Worm (Caenorhabditis elegans) whole organism, L1 larva: ENCODE data around the gene Y75B8A.13.

Source experiments
- C04F5.9 ChIP-seq: sonication (generic microtip); optimal IDR thresholded peaks from 2 replicates; lab custom pipeline; 2016; ENCODE audit warnings: missing genetic modification characterization, missing compliant biosample characterization
- F16B12.6 ChIP-seq: fragments of 150-350 bp; optimal IDR thresholded peaks from 2 replicates; lab custom pipeline; 2014; ENCODE audit warnings: missing biosample characterization, missing genetic modification characterization
- Y116A8C.19 ChIP-seq: sonication (generic microtip); optimal IDR thresholded peaks from 2 replicates; lab custom pipeline; 2016; ENCODE audit warnings: missing compliant biosample characterization, missing genetic modification characterization, borderline replicate concordance
- aha-1 ChIP-seq: fragments of 150-350 bp; optimal IDR thresholded peaks from 2 replicates; lab custom pipeline; 2014; ENCODE audit warnings: missing biosample characterization, missing genetic modification characterization
- alr-1 ChIP-seq: fragments of 200-800 bp; sonication (Bioruptor generic); optimal IDR thresholded peaks from 2 replicates; lab custom pipeline; 2018; ENCODE audit warnings: borderline replicate concordance, mild to moderate bottlenecking, missing genetic modification characterization, missing compliant biosample characterization
- ama-1 ChIP-seq: fragments of 150-350 bp; optimal IDR thresholded peaks from 2 replicates; lab custom pipeline; 2014
- blmp-1 ChIP-seq: fragments of 150-350 bp; optimal IDR thresholded peaks from 2 replicates; lab custom pipeline; 2014; ENCODE audit warnings: missing biosample characterization, missing genetic modification characterization
- ceh-63 ChIP-seq: fragments of 200-800 bp; sonication (Bioruptor generic); optimal IDR thresholded peaks from 2 replicates; lab custom pipeline; 2018; ENCODE audit warnings: mild to moderate bottlenecking, missing genetic modification characterization, missing compliant biosample characterization
- ceh-90 ChIP-seq: sonication (generic microtip); optimal IDR thresholded peaks from 2 replicates; lab custom pipeline; 2016; ENCODE audit warnings: missing genetic modification characterization, missing compliant biosample characterization
- ces-1 ChIP-seq: fragments of 150-350 bp; optimal IDR thresholded peaks from 2 replicates; lab custom pipeline; 2014; ENCODE audit warnings: missing biosample characterization, missing genetic modification reagents, missing genetic modification characterization
- dpl-1 ChIP-seq, 3 experiments: fragments of 150-350 bp in 2 of 3; sonication (generic microtip) in 1 of 3; optimal IDR thresholded peaks; 2 replicates each; lab custom pipeline; 2014 to 2017; ENCODE audit warnings: missing biosample characterization in 3 of 3, missing genetic modification characterization in 3 of 3, missing genetic modification reagents in 3 of 3
- dsc-1 ChIP-seq: sonication (generic microtip); optimal IDR thresholded peaks from 2 replicates; lab custom pipeline; 2016; ENCODE audit warnings: mild to moderate bottlenecking, missing genetic modification characterization, missing compliant biosample characterization
- efl-3 ChIP-seq: fragments of 200-800 bp; sonication (Bioruptor generic); optimal IDR thresholded peaks from 2 replicates; lab custom pipeline; 2018; ENCODE audit warnings: mild to moderate bottlenecking, missing genetic modification characterization, missing compliant biosample characterization
- egl-13 ChIP-seq: sonication (generic microtip); optimal IDR thresholded peaks from 2 replicates; lab custom pipeline; 2016; ENCODE audit warnings: missing genotype, missing genetic modification reagents, missing genetic modification characterization, missing compliant biosample characterization
- elt-2 ChIP-seq: sonication (generic microtip); optimal IDR thresholded peaks from 2 replicates; lab custom pipeline; 2016; ENCODE audit warnings: missing genetic modification characterization, mild to moderate bottlenecking, inconsistent platforms, missing compliant biosample characterization, missing genetic modification reagents
- elt-3 ChIP-seq, 6 experiments: fragments of 150-350 bp in 1 of 6; sonication (generic microtip); optimal IDR thresholded peaks; 2 replicates each; lab custom pipeline; 2017 to 2018; ENCODE audit warnings: missing biosample characterization in 6 of 6, missing genetic modification characterization in 6 of 6, inconsistent platforms in 1 of 6
- fkh-8 ChIP-seq: sonication (generic microtip); optimal IDR thresholded peaks from 2 replicates; lab custom pipeline; 2016; ENCODE audit warnings: mild to moderate bottlenecking, missing genetic modification characterization, missing compliant biosample characterization
- grh-1 ChIP-seq: fragments of 200-800 bp; sonication (Bioruptor generic); IDR thresholded peaks from 2 replicates; pipeline ENCODE4 v1.3.6; 2022; ENCODE audit warnings: missing genetic modification reagents, missing genetic modification characterization, missing compliant biosample characterization
- hlh-17 ChIP-seq: fragments of 200-800 bp; sonication (Bioruptor generic); optimal IDR thresholded peaks from 2 replicates; lab custom pipeline; 2018; ENCODE audit warnings: missing genetic modification characterization, mild to moderate bottlenecking, missing compliant biosample characterization, moderate library complexity, borderline replicate concordance
- irx-1 ChIP-seq: sonication (generic microtip); optimal IDR thresholded peaks from 2 replicates; lab custom pipeline; 2016; ENCODE audit warnings: missing genetic modification characterization, missing compliant biosample characterization
- isw-1 ChIP-seq: fragments of 200-800 bp; sonication (Bioruptor generic); IDR thresholded peaks from 2 replicates; pipeline ENCODE4 v1.3.6; 2022; ENCODE audit warnings: missing genetic modification characterization, missing compliant biosample characterization
- jun-1 ChIP-seq: fragments of 150-350 bp; optimal IDR thresholded peaks from 2 replicates; lab custom pipeline; 2014; ENCODE audit warnings: missing biosample characterization, missing genetic modification reagents, missing genetic modification characterization
- lin-13 ChIP-seq: fragments of 150-350 bp; optimal IDR thresholded peaks from 2 replicates; lab custom pipeline; 2014; ENCODE audit warnings: missing biosample characterization, missing genetic modification reagents, missing genetic modification characterization
- lin-39 ChIP-seq: fragments of 150-350 bp; optimal IDR thresholded peaks from 2 replicates; lab custom pipeline; 2014; ENCODE audit warnings: missing biosample characterization, missing genetic modification reagents, missing genetic modification characterization
- lir-3 ChIP-seq: sonication (generic microtip); optimal IDR thresholded peaks from 2 replicates; lab custom pipeline; 2016; ENCODE audit warnings: mild to moderate bottlenecking, missing genetic modification characterization, moderate library complexity, missing compliant biosample characterization; ENCODE audit not compliant: poor library complexity
- lsy-2 ChIP-seq, 2 experiments: fragments of 150-350 bp; optimal IDR thresholded peaks; 2 replicates each; lab custom pipeline; 2014; ENCODE audit warnings: missing biosample characterization in 2 of 2, missing genetic modification characterization in 2 of 2
- mef-2 ChIP-seq: fragments of 150-350 bp; optimal IDR thresholded peaks from 2 replicates; lab custom pipeline; 2014; ENCODE audit warnings: missing biosample characterization, missing genetic modification characterization
- nhr-12 ChIP-seq: sonication (generic microtip); optimal IDR thresholded peaks from 2 replicates; lab custom pipeline; 2017; ENCODE audit warnings: missing biosample characterization, missing genetic modification characterization
- nhr-19 ChIP-seq: fragments of 200-800 bp; sonication (Bioruptor generic); conservative IDR thresholded peaks from 2 replicates; pipeline ENCODE4 v1.3.6; 2022; ENCODE audit warnings: missing genetic modification characterization, missing compliant biosample characterization
- nhr-47 ChIP-seq: sonication (generic microtip); optimal IDR thresholded peaks from 2 replicates; lab custom pipeline; 2016; ENCODE audit warnings: mild to moderate bottlenecking, missing genetic modification characterization, moderate library complexity, missing compliant biosample characterization
- nhr-77 ChIP-seq: fragments of 150-350 bp; optimal IDR thresholded peaks from 2 replicates; lab custom pipeline; 2014; ENCODE audit warnings: missing biosample characterization, missing genetic modification characterization
- nhr-84 ChIP-seq: sonication (generic microtip); optimal IDR thresholded peaks from 2 replicates; lab custom pipeline; 2017; ENCODE audit warnings: missing biosample characterization, missing genetic modification characterization
- nhr-85 ChIP-seq: sonication (generic microtip); peaks from one replicate; lab custom pipeline; 2016; ENCODE audit warnings: missing genetic modification characterization, inconsistent platforms, missing compliant biosample characterization
- nhr-90 ChIP-seq: sonication (generic microtip); optimal IDR thresholded peaks from 2 replicates; lab custom pipeline; 2016; ENCODE audit warnings: mild to moderate bottlenecking, missing genetic modification characterization, missing compliant biosample characterization; ENCODE audit not compliant: poor library complexity
- pag-3 ChIP-seq: sonication (generic microtip); optimal IDR thresholded peaks from 2 replicates; lab custom pipeline; 2017; ENCODE audit warnings: missing genetic modification characterization, mild to moderate bottlenecking, missing compliant biosample characterization, antibody characterized with exemption, borderline replicate concordance; ENCODE audit not compliant: insufficient read depth
- rnt-1 ChIP-seq: sonication (generic microtip); optimal IDR thresholded peaks from 2 replicates; lab custom pipeline; 2016; ENCODE audit warnings: mild to moderate bottlenecking, missing genetic modification characterization, moderate library complexity, missing compliant biosample characterization
- snpc-4 ChIP-seq: fragments of 150-350 bp; optimal IDR thresholded peaks from 2 replicates; lab custom pipeline; 2014; ENCODE audit warnings: missing biosample characterization, missing genetic modification characterization
- tbx-2 ChIP-seq: sonication (generic microtip); optimal IDR thresholded peaks from 2 replicates; lab custom pipeline; 2016; ENCODE audit warnings: missing genetic modification characterization, missing compliant biosample characterization
- tlp-1 ChIP-seq: fragments of 150-350 bp; optimal IDR thresholded peaks from 2 replicates; lab custom pipeline; 2014; ENCODE audit warnings: missing biosample characterization, missing genetic modification characterization
- unc-86 ChIP-seq: sonication (generic microtip); optimal IDR thresholded peaks from 2 replicates; lab custom pipeline; 2016; ENCODE audit warnings: missing genetic modification characterization, missing compliant biosample characterization
- unc-98 ChIP-seq: fragments of 200-800 bp; sonication (Bioruptor generic); IDR thresholded peaks from 2 replicates; pipeline ENCODE4 v1.3.6; 2022; ENCODE audit warnings: missing genetic modification characterization, missing compliant biosample characterization
- vab-15 ChIP-seq: sonication (generic microtip); optimal IDR thresholded peaks from 2 replicates; lab custom pipeline; 2017; ENCODE audit warnings: missing genotype, mild to moderate bottlenecking, missing genetic modification characterization, missing compliant biosample characterization
- xbp-1 ChIP-seq: sonication (generic microtip); optimal IDR thresholded peaks from 2 replicates; lab custom pipeline; 2016; ENCODE audit warnings: missing genetic modification characterization, missing compliant biosample characterization
- ztf-11 ChIP-seq, 2 experiments: sonication (generic microtip); optimal IDR thresholded peaks; 2 replicates each; lab custom pipeline; 2016 to 2017; ENCODE audit warnings: missing genetic modification characterization in 2 of 2, missing biosample characterization in 1 of 2, missing compliant biosample characterization in 1 of 2
- ztf-4 ChIP-seq: fragments of 150-350 bp; optimal IDR thresholded peaks from 2 replicates; lab custom pipeline; 2014; ENCODE audit warnings: missing biosample characterization, missing genetic modification characterization

Y75B8A.13 gene

ce11 chrIII:12231539-12231938, 16.0 kb upstream of the Y75B8A.13 start:
- TF ChIP-seq unc-98 (GFP tag; lab: Robert Waterston, UW), result no peak
- TF ChIP-seq ama-1 (lab: Kevin White, UChicago), result no peak
- TF ChIP-seq elt-2 (tag; lab: Kevin White, UChicago), result no peak
- TF ChIP-seq nhr-90 (tag; lab: Kevin White, UChicago), result no peak
- TF ChIP-seq ceh-63 (GFP tag; lab: Kevin White, UChicago), result no peak
- no peak for TF ChIP-seq ces-1 (GFP tag; lab: Kevin White, UChicago)
- TF ChIP-seq, all 84 proteins: peak for 0

ce11 chrIII:12230195-12230594, 14.7 kb upstream of the Y75B8A.13 start:
- TF ChIP-seq nhr-85 (tag; lab: Kevin White, UChicago), result peak; percentile 37
- no peak for TF ChIP-seq nhr-77 (tag; lab: Kevin White, UChicago)
- no peak for TF ChIP-seq xbp-1
- TF ChIP-seq nhr-12, result no peak
- no peak for TF ChIP-seq fkh-8
- TF ChIP-seq jun-1 (tag; lab: Kevin White, UChicago), result no peak
- TF ChIP-seq, all 84 proteins: peak for 1

- TF ChIP-seq rnt-1 (tag; lab: Kevin White, UChicago), result no peak
- no peak for TF ChIP-seq C04F5.9 (tag; lab: Kevin White, UChicago)
- TF ChIP-seq ceh-90 (tag; lab: Kevin White, UChicago), result no peak
- TF ChIP-seq mef-2 (tag; lab: Kevin White, UChicago), result no peak
- TF ChIP-seq pag-3 (tag; lab: Kevin White, UChicago), result no peak
- TF ChIP-seq ces-1 (GFP tag; lab: Kevin White, UChicago), result no peak
- no peak for TF ChIP-seq irx-1 (tag; lab: Kevin White, UChicago)
- TF ChIP-seq nhr-47, result no peak
- TF ChIP-seq elt-2 (tag; lab: Kevin White, UChicago), result no peak
- TF ChIP-seq dpl-1 (GFP tag; optimal IDR thresholded peaks at IDR 0.05; lab: Kevin White, UChicago), result no peak
- no peak for TF ChIP-seq snpc-4 (tag; lab: Kevin White, UChicago)
- no peak for TF ChIP-seq tlp-1 (tag; lab: Kevin White, UChicago)
- TF ChIP-seq tbx-2 (tag; lab: Kevin White, UChicago), result no peak
- no peak for TF ChIP-seq nhr-90 (tag; lab: Kevin White, UChicago)
- no peak for TF ChIP-seq dsc-1 (tag; lab: Kevin White, UChicago)
- no peak for TF ChIP-seq vab-15 (tag; lab: Kevin White, UChicago)
- no peak for TF ChIP-seq lsy-2 (tag; optimal IDR thresholded peaks at IDR 0.05; lab: Kevin White, UChicago)
- TF ChIP-seq ztf-11 (tag; optimal IDR thresholded peaks at IDR 0.05; lab: Kevin White, UChicago), result no peak
- no peak for TF ChIP-seq F16B12.6 (tag; lab: Kevin White, UChicago)
Measured at ce11 chrIII:12227935-12228334, 12.4 kb upstream of the Y75B8A.13 start.

ce11 chrIII:12226089-12226682, 10.7 kb upstream of the Y75B8A.13 start, which contains the start of the genes Y75B8A.18 and Y75B8A.19:
Gene Y75B8A.18 (minus strand): TSS chrIII:12226230.
Gene Y75B8A.19 (plus strand): TSS chrIII:12226632.
- TF ChIP-seq Y116A8C.19 (tag; lab: Kevin White, UChicago) (no peak), lin-39 (tag; lab: Kevin White, UChicago) (peak; percentile 45), grh-1 (GFP tag; lab: Robert Waterston, UW) (no peak), blmp-1 (tag; lab: Kevin White, UChicago) (no peak), irx-1 (tag; lab: Kevin White, UChicago) (peak; percentile 24), efl-3 (no peak), alr-1 (tag; lab: Kevin White, UChicago) (no peak), tbx-2 (tag; lab: Kevin White, UChicago) (peak; percentile 71), elt-2 (tag; lab: Kevin White, UChicago) (no peak), unc-86 (tag; lab: Kevin White, UChicago) (peak; percentile 58), hlh-17 (GFP tag; lab: Kevin White, UChicago) (no peak), ztf-4 (tag; lab: Kevin White, UChicago) (no peak), elt-3 (tag; optimal IDR thresholded peaks at IDR 0.05; lab: Kevin White, UChicago) (no peak), C04F5.9 (tag; lab: Kevin White, UChicago) (no peak), nhr-19 (peak; percentile 69), nhr-84 (no peak), unc-98 (GFP tag; lab: Robert Waterston, UW) (no peak), lir-3 (tag; lab: Kevin White, UChicago) (no peak), lin-13 (no peak), aha-1 (tag; lab: Kevin White, UChicago) (no peak), isw-1 (GFP tag; lab: Robert Waterston, UW) (peak; percentile 71), egl-13 (tag; lab: Kevin White, UChicago) (peak; percentile 38)
